Worm (Caenorhabditis elegans): ENCODE results near the gene msp-51.
"Not testable (repeated sequence)": the region's sequence is repeated elsewhere in the genome, so short reads cannot be mapped to it uniquely, and the experiment has no call there.

DNA sequence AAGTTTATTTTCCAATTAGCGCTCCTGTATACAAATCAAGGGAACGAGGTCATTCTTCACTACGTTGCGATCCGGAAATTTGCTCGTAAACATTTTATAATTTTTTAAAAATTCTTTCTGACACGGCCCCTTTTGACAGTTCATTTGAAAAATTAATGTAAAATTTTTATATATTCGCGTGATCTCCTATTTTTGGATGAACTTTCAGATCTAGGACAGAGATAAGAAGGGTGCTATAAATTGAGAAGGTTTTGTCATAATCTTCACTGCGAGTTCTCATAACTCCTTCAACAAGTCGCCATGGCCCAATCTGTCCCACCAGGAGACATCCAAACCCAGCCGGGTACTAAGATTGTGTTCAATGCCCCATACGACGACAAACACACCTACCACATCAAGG is 34.9 kb downstream of the msp-51 start, which contains the start of gene msp-19:
- TF ChIP-seq him-1, dao-5 (tag; optimal IDR thresholded peaks at IDR 0.05): not testable (repeated sequence)
